Fruit fly (Drosophila melanogaster) whole organism, prepupa: ENCODE measurements around the gene RpL7A.

Experiments
- Eip75B ChIP-seq: fragments of 200-800 bp; sonication (Bioruptor generic); optimal IDR thresholded peaks from 3 replicates; lab custom pipeline; 2016; ENCODE audit warnings: missing biosample characterization, missing genetic modification characterization
- Sox14 ChIP-seq: fragments of 200-800 bp; sonication (Bioruptor generic); optimal IDR thresholded peaks from 3 replicates; lab custom pipeline; 2016; ENCODE audit warnings: missing biosample characterization, missing genetic modification characterization
- ss ChIP-seq, 2 experiments: fragments of 200-800 bp; sonication (Bioruptor generic); optimal IDR thresholded peaks; 2 replicates in 1 of 2; 3 replicates in 1 of 2; lab custom pipeline; 2017 to 2018; ENCODE audit warnings: mild to moderate bottlenecking in 2 of 2, missing biosample characterization in 2 of 2, missing genetic modification characterization in 2 of 2, moderate library complexity in 1 of 2
- vri ChIP-seq: fragments of 200-800 bp; sonication (Bioruptor generic); optimal IDR thresholded peaks from 3 replicates; lab custom pipeline; 2016; ENCODE audit warnings: missing biosample characterization, mild to moderate bottlenecking, missing genetic modification characterization

dm6 chrX:6533101-6533636, at the start of gene RpL7A:
- no peak for TF ChIP-seq Sox14 (GFP tag; lab: Kevin White, UChicago)
- TF ChIP-seq vri (GFP tag; lab: Kevin White, UChicago), result peak; percentile 60
- TF ChIP-seq Eip75B (GFP tag; lab: Kevin White, UChicago), result peak; percentile 26
- TF ChIP-seq ss (GFP tag; optimal IDR thresholded peaks at IDR 0.05; lab: Kevin White, UChicago), result peak; percentile 54 to 82
